Fruit fly (Drosophila melanogaster) whole organism, embryonic: ENCODE data around the gene CG13096.

ENCODE experiments used
- Atf3 ChIP-seq: fragments of 200-800 bp; sonication (Bioruptor generic); optimal IDR thresholded peaks from 3 replicates; lab custom pipeline; 2016; ENCODE audit warnings: missing biosample characterization, missing genetic modification characterization
- B-H1 ChIP-seq: fragments of 200-800 bp; sonication (Bioruptor generic); IDR thresholded peaks from 3 replicates; pipeline ENCODE4 v1.3.6; 2022; ENCODE audit warnings: missing biosample characterization, missing genetic modification characterization
- CG14667 ChIP-seq: fragments of 200-800 bp; sonication (Bioruptor generic); IDR thresholded peaks from 2 replicates; pipeline ENCODE4 v1.3.6; 2022; ENCODE audit warnings: missing biosample characterization, missing genetic modification characterization
- CrebB ChIP-seq: fragments of 200-800 bp; sonication (Bioruptor generic); optimal IDR thresholded peaks from 3 replicates; lab custom pipeline; 2018; ENCODE audit warnings: missing biosample characterization, mild to moderate bottlenecking, missing genetic modification characterization
- Dref ChIP-seq: fragments of 200-800 bp; sonication (Bioruptor generic); IDR thresholded peaks from 2 replicates; pipeline ENCODE4 v1.3.6; 2022; ENCODE audit warnings: missing biosample characterization, missing genetic modification characterization
- HHEX ChIP-seq: fragments of 200-800 bp; sonication (Bioruptor generic); optimal IDR thresholded peaks from 3 replicates; lab custom pipeline; 2017; ENCODE audit warnings: missing biosample characterization, mild to moderate bottlenecking, missing genetic modification characterization, missing genetic modification reagents
- Jarid2 ChIP-seq: fragments of 200-800 bp; sonication (Bioruptor generic); optimal IDR thresholded peaks from 3 replicates; lab custom pipeline; 2017; ENCODE audit warnings: mild to moderate bottlenecking, missing biosample characterization, missing genetic modification reagents, missing genetic modification characterization
- Kr ChIP-seq: fragments of 200-800 bp; sonication (Bioruptor generic); optimal IDR thresholded peaks from 2 replicates; lab custom pipeline; 2017; ENCODE audit warnings: missing biosample characterization, mild to moderate bottlenecking, missing genetic modification characterization
- Max ChIP-seq: fragments of 200-800 bp; sonication (Bioruptor generic); optimal IDR thresholded peaks from 2 replicates; lab custom pipeline; 2016; ENCODE audit warnings: missing biosample characterization, mild to moderate bottlenecking, missing genetic modification characterization
- rib ChIP-seq: fragments of 200-800 bp; sonication (Bioruptor generic); IDR thresholded peaks from 2 replicates; pipeline ENCODE4 v1.3.6; 2022; ENCODE audit warnings: missing biosample characterization, missing genetic modification characterization
- vvl ChIP-seq: fragments of 200-800 bp; sonication (Bioruptor generic); IDR thresholded peaks from 2 replicates; pipeline ENCODE4 v1.3.6; 2022; ENCODE audit warnings: missing biosample characterization, missing genetic modification characterization

DNA sequence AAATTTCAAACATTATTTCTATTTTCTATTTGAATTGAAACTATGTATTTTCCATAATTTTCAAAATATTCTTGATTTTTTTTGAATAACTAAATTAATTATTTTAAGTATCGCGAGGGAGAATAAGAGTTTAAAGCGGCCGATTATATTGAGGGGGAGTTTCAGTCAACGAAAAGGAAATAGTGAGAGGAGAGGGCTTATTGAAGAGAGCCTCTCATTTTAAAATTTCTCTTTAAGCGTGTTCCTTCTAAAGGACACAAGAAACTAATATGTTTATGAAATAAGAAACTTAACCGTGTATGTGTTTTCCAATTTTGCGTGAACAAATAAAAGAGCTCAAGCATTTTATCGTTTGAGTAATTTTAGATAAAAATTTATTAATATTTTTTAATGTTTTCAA is 31.0 kb upstream of the CG13096 start:
- TF ChIP-seq Max (GFP tag; lab: Kevin White, UChicago): no peak
- TF ChIP-seq vvl (GFP tag; lab: Robert Waterston, UW): no peak
- TF ChIP-seq Kr (GFP tag; lab: Kevin White, UChicago): no peak
- no peak for TF ChIP-seq Jarid2 (GFP tag; lab: Kevin White, UChicago)
- no peak for TF ChIP-seq B-H1
- no peak for TF ChIP-seq HHEX (GFP tag; lab: Kevin White, UChicago)
- TF ChIP-seq rib (GFP tag; lab: Robert Waterston, UW): no peak
- TF ChIP-seq CrebB: no peak
- no peak for TF ChIP-seq Atf3 (GFP tag; lab: Kevin White, UChicago)
- TF ChIP-seq Dref (GFP tag; lab: Robert Waterston, UW): no peak
- no peak for TF ChIP-seq CG14667
